Worm (Caenorhabditis elegans) whole organism, L1 larva: ENCODE data around the gene F13C5.1.

ENCODE experiments used
- fkh-10 ChIP-seq: sonication (generic microtip); optimal IDR thresholded peaks from 2 replicates; lab custom pipeline; 2017; ENCODE audit warnings: missing biosample characterization, missing genetic modification reagents, missing genetic modification characterization
- irx-1 ChIP-seq: sonication (generic microtip); optimal IDR thresholded peaks from 2 replicates; lab custom pipeline; 2016; ENCODE audit warnings: missing genetic modification characterization, missing compliant biosample characterization
- lin-13 ChIP-seq: fragments of 150-350 bp; optimal IDR thresholded peaks from 2 replicates; lab custom pipeline; 2014; ENCODE audit warnings: missing biosample characterization, missing genetic modification reagents, missing genetic modification characterization
- nhr-11 ChIP-seq: fragments of 150-350 bp; optimal IDR thresholded peaks from 2 replicates; lab custom pipeline; 2014; ENCODE audit warnings: missing biosample characterization, missing genetic modification characterization
- ztf-11 ChIP-seq, 2 experiments: sonication (generic microtip); optimal IDR thresholded peaks; 2 replicates each; lab custom pipeline; 2016 to 2017; ENCODE audit warnings: missing genetic modification characterization in 2 of 2, missing biosample characterization in 1 of 2, missing compliant biosample characterization in 1 of 2

DNA sequence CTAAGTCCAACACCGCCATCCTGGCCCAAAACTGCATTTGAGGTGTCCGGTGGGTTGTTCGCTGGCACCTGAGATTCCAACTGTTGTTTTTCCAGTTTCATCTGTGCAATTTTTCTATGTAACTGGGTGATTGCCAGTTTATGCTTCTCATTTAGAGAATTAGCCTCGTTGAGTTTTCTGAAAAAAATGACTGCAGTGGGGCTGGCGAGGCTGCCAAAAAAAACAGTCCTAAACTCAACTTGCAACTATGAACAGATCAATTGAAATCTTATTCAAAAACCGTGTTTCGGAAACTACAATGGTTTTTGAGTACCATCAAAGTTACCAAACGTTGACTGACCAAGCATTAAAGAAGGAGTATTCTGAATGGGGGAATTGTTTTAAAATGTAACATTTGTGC lies 48.1 kb upstream of the F13C5.1 start, which contains the start of gene F57C12.6:
- no peak for TF ChIP-seq fkh-10 (GFP tag; lab: Kevin White, UChicago)
- TF ChIP-seq nhr-11 (tag; lab: Kevin White, UChicago) = no peak
- TF ChIP-seq lin-13 (GFP tag; lab: Kevin White, UChicago) = no peak
- no peak for TF ChIP-seq ztf-11 (tag; optimal IDR thresholded peaks at IDR 0.05; lab: Kevin White, UChicago)
- TF ChIP-seq irx-1 = no peak
